Worm (Caenorhabditis elegans): ENCODE data around the gene srx-87.

DNA sequence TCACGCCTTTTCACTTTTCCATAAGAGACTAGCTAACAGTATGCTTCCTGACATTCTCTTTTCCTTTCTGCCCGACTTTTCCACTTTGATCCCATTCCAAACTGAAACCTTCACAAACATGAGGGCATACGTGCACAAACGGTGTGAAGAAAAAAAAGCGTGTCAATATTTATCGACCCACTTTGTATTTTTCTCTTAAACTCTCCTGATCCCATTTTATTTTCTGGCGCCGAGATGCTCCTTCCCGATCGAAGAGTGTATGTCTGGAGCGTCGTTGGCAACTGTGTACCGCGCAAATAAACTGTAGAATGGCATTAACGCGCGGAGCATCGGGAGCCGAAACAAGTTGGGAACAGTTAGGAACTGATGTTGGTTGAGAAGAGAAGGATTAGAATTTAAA lies 35.1 kb upstream of the srx-87 start:
- TF ChIP-seq unc-39 (tag; optimal IDR thresholded peaks at IDR 0.05) (no peak), egl-27 (tag; optimal IDR thresholded peaks at IDR 0.05) (no peak), F13H6.1 (tag; optimal IDR thresholded peaks at IDR 0.05) (peak; percentile 82), fos-1 (tag; optimal IDR thresholded peaks at IDR 0.05) (no peak), ama-1 (optimal IDR thresholded peaks at IDR 0.05) (no peak)
